Worm (Caenorhabditis elegans): ENCODE measurements around the gene F41C6.4.
"Not testable (repeated sequence)": the region's sequence is repeated elsewhere in the genome, so short reads cannot be mapped to it uniquely, and the experiment has no call there.

The F41C6.4 gene

ce11 chrX:6888208-6888607 is 13.6 kb upstream of the F41C6.4 start:
- no peak for TF ChIP-seq tbx-8 (GFP tag; optimal IDR thresholded peaks at IDR 0.05)
- TF ChIP-seq unc-120 (tag; optimal IDR thresholded peaks at IDR 0.05; ENCODE audit: poor library complexity, severe bottlenecking) = no peak
- peak; percentile 71 for TF ChIP-seq nhr-2 (tag; optimal IDR thresholded peaks at IDR 0.05)

DNA sequence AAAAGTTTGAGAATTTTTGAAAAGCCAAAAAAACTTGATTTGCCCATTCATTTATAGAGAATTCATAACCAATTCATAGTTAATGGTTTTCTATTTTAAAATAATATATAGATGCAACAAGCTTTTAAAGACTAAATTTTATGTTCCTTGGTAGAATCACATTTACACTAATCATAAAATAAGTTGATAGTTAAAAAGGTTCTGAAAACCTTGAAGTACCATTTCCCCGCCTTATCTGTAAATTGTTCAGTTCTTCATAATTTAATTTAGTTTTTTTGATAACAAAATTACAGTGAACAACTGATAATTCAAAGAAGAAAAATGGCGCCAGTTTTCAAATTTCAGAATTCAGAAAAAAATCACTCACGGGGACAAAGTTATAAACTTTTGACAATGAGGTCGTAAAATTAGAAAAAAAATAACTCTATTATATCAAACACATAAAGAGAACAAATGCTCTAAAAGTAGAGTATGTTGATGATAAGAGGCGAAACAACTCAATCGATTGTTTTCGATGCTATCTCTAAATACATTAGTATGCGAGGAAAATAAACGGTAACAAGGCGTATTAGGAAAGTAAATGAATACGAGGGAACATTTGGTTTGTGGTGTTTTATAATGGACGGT is 10.7 kb upstream of the F41C6.4 start, which contains the start of gene F41C6.7:
F41C6.7 (minus strand) TSS at position 51 of the 627 bp plus-strand sequence.
- no peak for TF ChIP-seq snpc-4 (tag; optimal IDR thresholded peaks at IDR 0.05)
- no peak for TF ChIP-seq nhr-237 (tag; optimal IDR thresholded peaks at IDR 0.05)
- TF ChIP-seq elt-1 (tag; optimal IDR thresholded peaks at IDR 0.05; ENCODE audit: borderline replicate concordance, insufficient read depth) = no peak
- no peak for TF ChIP-seq M03D4.4 (tag; optimal IDR thresholded peaks at IDR 0.05)
- no peak for TF ChIP-seq drap-1 (GFP tag; optimal IDR thresholded peaks at IDR 0.05)
- no peak for TF ChIP-seq sem-2 (GFP tag; optimal IDR thresholded peaks at IDR 0.05)
- TF ChIP-seq unc-39 (tag; optimal IDR thresholded peaks at IDR 0.05) = no peak
- no peak for TF ChIP-seq pha-4 (tag; optimal IDR thresholded peaks at IDR 0.05)
- TF ChIP-seq nhr-28 (tag; optimal IDR thresholded peaks at IDR 0.05) = no peak
- TF ChIP-seq lin-13 (tag; optimal IDR thresholded peaks at IDR 0.05) = no peak
- no peak for TF ChIP-seq nhr-12 (tag; optimal IDR thresholded peaks at IDR 0.05)
- TF ChIP-seq cnd-1 (tag; optimal IDR thresholded peaks at IDR 0.05) = no peak
- no peak for TF ChIP-seq hlh-1 (tag; optimal IDR thresholded peaks at IDR 0.05)
- TF ChIP-seq ceh-39 (tag; optimal IDR thresholded peaks at IDR 0.05) = no peak
- no peak for TF ChIP-seq ztf-11 (tag; optimal IDR thresholded peaks at IDR 0.05)
- TF ChIP-seq unc-120 (tag; optimal IDR thresholded peaks at IDR 0.05; ENCODE audit: poor library complexity, severe bottlenecking) = no peak
- TF ChIP-seq ceh-83 (GFP tag; optimal IDR thresholded peaks at IDR 0.05) = no peak
- no peak for TF ChIP-seq unc-62 (GFP tag; optimal IDR thresholded peaks at IDR 0.05)
- TF ChIP-seq ces-1 (GFP tag; optimal IDR thresholded peaks at IDR 0.05) = no peak

DNA sequence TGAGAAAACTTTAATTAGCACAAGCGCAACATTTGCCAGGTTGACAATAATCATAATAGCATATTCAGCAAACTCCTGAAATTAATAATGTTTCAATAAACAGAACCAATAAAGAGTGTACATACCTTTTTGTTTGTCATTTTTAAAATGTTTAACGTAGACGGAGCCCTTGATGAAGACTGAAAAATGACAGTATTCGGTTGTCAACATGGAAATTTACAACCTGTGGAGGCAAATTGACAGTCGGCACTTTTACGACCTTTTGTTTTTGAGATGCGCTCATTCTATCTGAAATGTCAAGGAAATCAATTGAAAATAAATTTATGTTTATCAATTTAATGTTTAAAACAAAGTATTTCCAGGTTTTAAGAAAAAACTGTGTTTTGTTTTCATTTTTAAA is 9.8 kb upstream of the F41C6.4 start:
- TF ChIP-seq unc-120 (tag; optimal IDR thresholded peaks at IDR 0.05; ENCODE audit: poor library complexity, severe bottlenecking) (no peak), unc-39 (tag; optimal IDR thresholded peaks at IDR 0.05) (no peak), elt-3 (tag; optimal IDR thresholded peaks at IDR 0.05) (no peak), nhr-12 (tag; optimal IDR thresholded peaks at IDR 0.05) (no peak), ceh-43 (GFP tag; optimal IDR thresholded peaks at IDR 0.05) (no peak), sem-2 (GFP tag; optimal IDR thresholded peaks at IDR 0.05) (no peak), drap-1 (GFP tag; optimal IDR thresholded peaks at IDR 0.05) (no peak), nhr-237 (tag; optimal IDR thresholded peaks at IDR 0.05) (no peak), cnd-1 (tag; optimal IDR thresholded peaks at IDR 0.05) (no peak)

ce11 chrX:6881795-6882194 is 7.2 kb upstream of the F41C6.4 start, which contains the start of gene F41C6.6:
Gene F41C6.6 (minus strand): TSS chrX:6881895.
- TF ChIP-seq lin-13, hlh-1, ceh-39 (tag; optimal IDR thresholded peaks at IDR 0.05): not testable (repeated sequence)

ce11 chrX:6877436-6877835 is 2.8 kb upstream of the F41C6.4 start, which contains the start of gene col-173:
Gene col-173 (minus strand): TSS chrX:6877536.
- TF ChIP-seq snpc-4 (tag; optimal IDR thresholded peaks at IDR 0.05) = no peak

- no peak for TF ChIP-seq mep-1 (tag; optimal IDR thresholded peaks at IDR 0.05)
- no peak for TF ChIP-seq lsy-2 (tag; optimal IDR thresholded peaks at IDR 0.05)
- no peak for TF ChIP-seq sptf-1 (tag; optimal IDR thresholded peaks at IDR 0.05)
Measured at ce11 chrX:6875273-6875672, 650 bp upstream of the F41C6.4 start.

DNA sequence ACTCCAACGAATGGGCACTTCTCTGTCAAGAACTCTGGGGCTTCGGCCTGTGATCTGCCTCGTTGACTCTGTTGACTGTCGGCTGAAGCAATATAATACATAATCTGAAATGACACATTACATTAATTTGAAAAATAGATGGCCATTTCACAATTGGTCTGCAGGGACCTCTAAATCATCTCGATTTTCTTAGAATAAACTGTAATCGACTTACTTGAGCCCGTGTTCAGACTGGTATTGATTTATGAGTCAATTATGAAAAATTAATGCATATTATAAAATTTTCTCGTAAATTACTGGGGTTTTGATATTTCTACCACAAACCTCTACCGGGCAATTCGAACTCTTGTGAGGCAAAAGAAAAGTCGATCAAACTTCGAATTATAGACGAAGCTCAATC is 6.0 kb downstream of the F41C6.4 start, which contains the start of gene C53B7.6:
C53B7.6 (minus strand) TSS at position 101 of the 400 bp plus-strand sequence.
- not testable (repeated sequence) for TF ChIP-seq ham-2, sem-2, drap-1 (GFP tag; optimal IDR thresholded peaks at IDR 0.05)

Data from whole organism, mixed stage, embryonic.